Fruit fly (Drosophila melanogaster): ENCODE data around the gene ncm.

ncm gene

DNA sequence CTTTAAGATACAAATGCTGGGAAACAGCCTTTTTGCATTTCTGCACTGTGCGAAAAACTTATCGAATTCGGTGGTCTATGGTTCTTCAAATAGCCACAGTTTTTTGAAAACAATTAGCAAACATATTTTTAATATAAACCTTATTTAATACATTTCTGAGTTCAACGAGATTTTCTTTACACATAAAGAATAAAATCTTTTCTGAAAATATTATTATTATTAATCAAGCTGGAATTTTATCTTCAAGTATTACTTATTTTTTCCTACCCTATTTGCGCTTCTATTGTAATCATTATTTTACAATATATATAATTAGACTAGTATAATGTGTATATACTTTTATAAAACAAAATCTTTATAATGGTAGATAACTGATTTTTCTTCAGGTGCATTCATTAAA is 33.4 kb upstream of the ncm start:
- TF ChIP-seq cnc (optimal IDR thresholded peaks at IDR 0.05) (no peak), CG5204 (GFP tag; optimal IDR thresholded peaks at IDR 0.05) (no peak), CG7045 (GFP tag; optimal IDR thresholded peaks at IDR 0.05) (no peak), bab1 (GFP tag; optimal IDR thresholded peaks at IDR 0.05) (no peak), kay (GFP tag; ENCODE audit: borderline replicate concordance) (no peak), Clk (GFP tag; optimal IDR thresholded peaks at IDR 0.05) (no peak), Crg-1 (GFP tag; optimal IDR thresholded peaks at IDR 0.05) (no peak), ovo (GFP tag; optimal IDR thresholded peaks at IDR 0.05) (no peak), CG12768 (GFP tag; optimal IDR thresholded peaks at IDR 0.05) (no peak), Mnt (GFP tag; optimal IDR thresholded peaks at IDR 0.05) (no peak), toe (GFP tag; optimal IDR thresholded peaks at IDR 0.05) (no peak), tj (GFP tag; optimal IDR thresholded peaks at IDR 0.05) (no peak), pad (GFP tag; optimal IDR thresholded peaks at IDR 0.05) (no peak), CG1620 (GFP tag; optimal IDR thresholded peaks at IDR 0.05) (no peak), CG33017 (tag; optimal IDR thresholded peaks at IDR 0.05) (no peak), CG11617 (GFP tag; optimal IDR thresholded peaks at IDR 0.05) (no peak), cic (GFP tag; optimal IDR thresholded peaks at IDR 0.05) (no peak)

DNA sequence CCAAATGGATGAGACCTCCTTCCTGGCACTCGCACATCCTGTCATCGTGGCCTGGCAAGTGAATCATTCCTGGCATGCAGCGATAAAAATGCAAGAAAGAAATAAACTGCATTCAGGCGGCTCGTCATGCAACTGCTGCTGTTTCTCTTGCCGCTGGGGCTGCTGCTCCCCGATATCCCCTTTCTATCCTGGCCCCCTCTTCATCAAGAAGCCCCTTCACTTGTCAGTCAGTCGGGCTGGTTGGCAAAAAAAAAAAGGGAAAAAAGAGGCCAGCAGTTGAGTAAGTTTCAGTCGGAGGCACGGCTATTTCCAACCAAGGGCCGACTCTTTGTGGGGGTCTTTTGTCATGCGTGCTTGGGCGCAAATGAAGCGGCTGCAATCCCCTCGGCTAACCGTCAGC is 33.0 kb upstream of the ncm start:
- TF ChIP-seq CG7045 (GFP tag; optimal IDR thresholded peaks at IDR 0.05) (no peak), Mnt (GFP tag; optimal IDR thresholded peaks at IDR 0.05) (no peak), CG11617 (GFP tag; optimal IDR thresholded peaks at IDR 0.05) (no peak), cnc (optimal IDR thresholded peaks at IDR 0.05) (no peak)

DNA sequence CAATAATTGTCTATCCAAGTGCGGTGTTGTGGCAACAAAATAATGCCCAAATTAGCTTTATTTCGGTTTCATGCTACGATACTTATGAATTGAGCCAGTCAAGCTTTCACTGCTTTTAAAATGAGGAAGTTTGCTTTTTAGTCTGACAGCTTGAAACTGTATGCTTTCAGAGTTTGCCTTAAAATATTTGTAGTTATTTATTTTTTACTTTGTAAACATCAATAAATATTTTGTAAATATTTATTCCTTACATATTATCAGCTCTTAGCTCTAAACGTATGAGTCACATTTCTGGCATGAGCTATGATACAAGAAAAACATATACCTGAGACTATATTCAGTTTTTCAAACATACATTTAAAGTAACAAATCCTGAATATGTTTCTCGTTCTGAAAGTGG is 32.3 kb upstream of the ncm start:
- no peak for TF ChIP-seq cnc (optimal IDR thresholded peaks at IDR 0.05)
- TF ChIP-seq CG14711 (tag; optimal IDR thresholded peaks at IDR 0.05), result no peak
- no peak for TF ChIP-seq pad (GFP tag; optimal IDR thresholded peaks at IDR 0.05)
- TF ChIP-seq cic (GFP tag; optimal IDR thresholded peaks at IDR 0.05), result no peak
- no peak for TF ChIP-seq Hr96 (GFP tag; optimal IDR thresholded peaks at IDR 0.05)
- TF ChIP-seq ovo (GFP tag; optimal IDR thresholded peaks at IDR 0.05), result no peak
- TF ChIP-seq Mnt (GFP tag; optimal IDR thresholded peaks at IDR 0.05), result no peak
- TF ChIP-seq CG12768 (GFP tag; optimal IDR thresholded peaks at IDR 0.05), result no peak
- TF ChIP-seq Crg-1 (GFP tag; optimal IDR thresholded peaks at IDR 0.05), result no peak
- no peak for TF ChIP-seq bab1 (GFP tag; optimal IDR thresholded peaks at IDR 0.05)
- no peak for TF ChIP-seq CG5204 (GFP tag; optimal IDR thresholded peaks at IDR 0.05)
- no peak for TF ChIP-seq CG11617 (GFP tag; optimal IDR thresholded peaks at IDR 0.05)
- TF ChIP-seq CG7045 (GFP tag; optimal IDR thresholded peaks at IDR 0.05), result no peak
- no peak for TF ChIP-seq toe (GFP tag; optimal IDR thresholded peaks at IDR 0.05)
- no peak for TF ChIP-seq CG7101 (tag; optimal IDR thresholded peaks at IDR 0.05)

DNA sequence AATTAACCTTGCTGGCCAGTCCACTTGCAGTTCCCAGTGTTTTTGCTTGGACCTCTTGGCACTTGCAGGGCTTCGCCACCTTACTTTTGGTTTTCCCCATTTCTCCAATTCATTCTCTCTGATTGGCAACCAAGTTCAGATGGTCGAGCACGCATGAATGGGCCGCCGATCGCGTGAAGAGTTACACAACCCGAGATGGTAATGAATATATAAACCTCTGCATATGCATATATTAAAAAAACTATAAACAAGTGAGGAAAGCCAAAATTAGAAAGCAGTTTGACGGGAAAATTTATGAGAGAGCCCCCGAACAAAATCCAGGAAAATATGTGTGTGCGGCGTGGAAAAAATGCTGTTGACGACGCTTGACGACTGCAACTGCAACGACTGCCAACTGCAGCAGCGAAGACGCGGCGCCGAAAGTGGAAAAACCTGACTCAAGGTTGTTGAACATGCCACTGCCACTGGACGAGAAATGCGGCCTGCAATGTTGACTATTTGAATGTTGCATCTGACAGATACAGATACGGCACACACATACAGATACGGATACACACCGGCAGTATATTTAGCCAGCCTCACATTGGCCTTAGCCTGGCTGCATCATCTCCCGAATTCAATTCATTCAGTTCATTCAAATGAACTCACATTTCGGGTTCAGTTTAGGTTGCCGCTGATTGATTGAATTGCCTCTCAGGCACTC is 31.7 kb upstream of the ncm start:
- TF ChIP-seq CG11617 (GFP tag; optimal IDR thresholded peaks at IDR 0.05), result no peak
- no peak for TF ChIP-seq ovo (GFP tag; optimal IDR thresholded peaks at IDR 0.05)
- no peak for TF ChIP-seq CG33017 (tag; optimal IDR thresholded peaks at IDR 0.05)
- TF ChIP-seq Clk (GFP tag; optimal IDR thresholded peaks at IDR 0.05), result no peak
- TF ChIP-seq CG12768 (GFP tag; optimal IDR thresholded peaks at IDR 0.05), result no peak
- no peak for TF ChIP-seq CG7101 (tag; optimal IDR thresholded peaks at IDR 0.05)
- no peak for TF ChIP-seq toe (GFP tag; optimal IDR thresholded peaks at IDR 0.05)
- no peak for TF ChIP-seq Hr96 (GFP tag; optimal IDR thresholded peaks at IDR 0.05)
- TF ChIP-seq kay (GFP tag; ENCODE audit: borderline replicate concordance), result no peak
- no peak for TF ChIP-seq Mnt (GFP tag; optimal IDR thresholded peaks at IDR 0.05)
- no peak for TF ChIP-seq pad (GFP tag; optimal IDR thresholded peaks at IDR 0.05)
- TF ChIP-seq CG14711 (tag; optimal IDR thresholded peaks at IDR 0.05), result no peak
- TF ChIP-seq cnc (optimal IDR thresholded peaks at IDR 0.05), result no peak
- TF ChIP-seq Crg-1 (GFP tag; optimal IDR thresholded peaks at IDR 0.05), result no peak
- no peak for TF ChIP-seq cic (GFP tag; optimal IDR thresholded peaks at IDR 0.05)

- TF ChIP-seq tj (GFP tag; optimal IDR thresholded peaks at IDR 0.05), result peak; percentile 95
- TF ChIP-seq CG14711 (tag; optimal IDR thresholded peaks at IDR 0.05), result no peak
Measured at dm6 chr2L:18479177-18479521, 30.4 kb upstream of the ncm start.

dm6 chr2L:18478509-18479176 is 29.9 kb upstream of the ncm start:
- TF ChIP-seq pad (GFP tag; optimal IDR thresholded peaks at IDR 0.05) (no peak), tj (GFP tag; optimal IDR thresholded peaks at IDR 0.05) (peak; percentile 95)

DNA sequence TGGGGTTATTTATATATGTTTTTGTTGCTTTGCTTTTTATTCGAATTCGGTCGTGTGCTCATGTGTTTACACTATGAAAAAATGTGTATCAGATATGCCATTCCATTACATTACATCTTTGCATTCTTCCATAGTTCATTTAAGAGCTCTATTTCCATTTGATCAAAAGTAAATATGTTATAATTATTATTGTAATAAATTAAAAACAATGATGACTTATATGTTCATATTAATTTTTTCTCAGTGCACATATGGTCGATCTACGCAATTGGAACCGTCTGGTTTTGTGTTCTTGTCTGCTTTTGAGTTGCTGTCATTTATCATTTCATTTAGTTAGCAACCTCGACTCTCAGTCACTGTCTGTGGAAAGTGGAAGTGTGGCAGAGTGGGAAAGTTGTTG is 28.7 kb upstream of the ncm start:
- TF ChIP-seq tj (GFP tag; optimal IDR thresholded peaks at IDR 0.05), result peak; percentile 29
- TF ChIP-seq CG11617 (GFP tag; optimal IDR thresholded peaks at IDR 0.05), result peak; percentile 21
- no peak for TF ChIP-seq kay (GFP tag; ENCODE audit: borderline replicate concordance)
- no peak for TF ChIP-seq Hr96 (GFP tag; optimal IDR thresholded peaks at IDR 0.05)
- no peak for TF ChIP-seq Clk (GFP tag; optimal IDR thresholded peaks at IDR 0.05)
- TF ChIP-seq bab1 (GFP tag; optimal IDR thresholded peaks at IDR 0.05), result peak; percentile 94
- no peak for TF ChIP-seq CG7045 (GFP tag; optimal IDR thresholded peaks at IDR 0.05)
- no peak for TF ChIP-seq cic (GFP tag; optimal IDR thresholded peaks at IDR 0.05)
- TF ChIP-seq CG33017 (tag; optimal IDR thresholded peaks at IDR 0.05), result no peak
- TF ChIP-seq CG5204 (GFP tag; optimal IDR thresholded peaks at IDR 0.05), result no peak
- TF ChIP-seq Mnt (GFP tag; optimal IDR thresholded peaks at IDR 0.05), result no peak
- TF ChIP-seq pad (GFP tag; optimal IDR thresholded peaks at IDR 0.05), result no peak
- TF ChIP-seq toe (GFP tag; optimal IDR thresholded peaks at IDR 0.05), result no peak
- no peak for TF ChIP-seq Crg-1 (GFP tag; optimal IDR thresholded peaks at IDR 0.05)
- peak; percentile 1 for TF ChIP-seq CG7101 (tag; optimal IDR thresholded peaks at IDR 0.05)
- no peak for TF ChIP-seq CG12768 (GFP tag; optimal IDR thresholded peaks at IDR 0.05)
- no peak for TF ChIP-seq CG1620 (GFP tag; optimal IDR thresholded peaks at IDR 0.05)
- no peak for TF ChIP-seq ovo (GFP tag; optimal IDR thresholded peaks at IDR 0.05)
- no peak for TF ChIP-seq cnc (optimal IDR thresholded peaks at IDR 0.05)
- TF ChIP-seq CG14711 (tag; optimal IDR thresholded peaks at IDR 0.05), result peak; percentile 47

Measured in whole organism, adult.